Worm (Caenorhabditis elegans) whole organism, early embryonic: ENCODE results near the gene pgp-11.

Experiments used
- B0310.2 ChIP-seq: sonication (generic microtip); optimal IDR thresholded peaks from 2 replicates; lab custom pipeline; 2016; ENCODE audit warnings: mild to moderate bottlenecking, missing genetic modification characterization, missing compliant biosample characterization
- F13C5.2 ChIP-seq: sonication (generic microtip); optimal IDR thresholded peaks from 2 replicates; lab custom pipeline; 2017; ENCODE audit warnings: mild to moderate bottlenecking, missing genetic modification characterization, inconsistent platforms, missing compliant biosample characterization
- aly-1 ChIP-seq: sonication (generic microtip); optimal IDR thresholded peaks from 2 replicates; lab custom pipeline; 2016; ENCODE audit warnings: missing genetic modification characterization, missing compliant biosample characterization
- ama-1 ChIP-seq: fragments of 150-350 bp; optimal IDR thresholded peaks from 2 replicates; lab custom pipeline; 2014
- ceh-13 ChIP-seq: fragments of 200-800 bp; sonication (Bioruptor generic); optimal IDR thresholded peaks from 2 replicates; lab custom pipeline; 2018; ENCODE audit warnings: mild to moderate bottlenecking, missing genetic modification characterization, missing compliant biosample characterization
- ceh-36 ChIP-seq: sonication (generic microtip); optimal IDR thresholded peaks from 2 replicates; lab custom pipeline; 2016; ENCODE audit warnings: missing genetic modification characterization, inconsistent platforms, missing compliant biosample characterization
- ets-7 ChIP-seq: sonication (generic microtip); optimal IDR thresholded peaks from 2 replicates; lab custom pipeline; 2016; ENCODE audit warnings: missing genotype, missing genetic modification characterization, missing compliant biosample characterization
- flt-1 ChIP-seq: fragments of 200-800 bp; sonication (Bioruptor generic); IDR thresholded peaks from 2 replicates; pipeline ENCODE4 v1.3.6; 2022; ENCODE audit warnings: missing genetic modification characterization, missing compliant biosample characterization
- hmbx-1 ChIP-seq: sonication (generic microtip); optimal IDR thresholded peaks from 2 replicates; lab custom pipeline; 2016; ENCODE audit warnings: mild to moderate bottlenecking, missing genetic modification characterization, missing compliant biosample characterization
- hmg-4 ChIP-seq: fragments of 200-800 bp; sonication (Bioruptor generic); optimal IDR thresholded peaks from 2 replicates; lab custom pipeline; 2018; ENCODE audit warnings: mild to moderate bottlenecking, missing genetic modification characterization, missing compliant biosample characterization
- hnd-1 ChIP-seq: sonication (generic microtip); optimal IDR thresholded peaks from 2 replicates; lab custom pipeline; 2016; ENCODE audit warnings: missing genetic modification characterization, missing compliant biosample characterization
- pes-1 ChIP-seq: fragments of 200-800 bp; sonication (Bioruptor generic); IDR thresholded peaks from 2 replicates; pipeline ENCODE4 v1.3.6; 2022; ENCODE audit warnings: missing genetic modification reagents, missing genetic modification characterization, missing compliant biosample characterization
- scrt-1 ChIP-seq: fragments of 200-800 bp; sonication (Bioruptor generic); IDR thresholded peaks from 2 replicates; pipeline ENCODE4 v1.3.6; 2022; ENCODE audit warnings: missing genetic modification characterization, missing compliant biosample characterization
- sea-1 ChIP-seq: fragments of 200-800 bp; sonication (Bioruptor generic); conservative IDR thresholded peaks from 2 replicates; pipeline ENCODE4 v1.3.6; 2022; ENCODE audit warnings: missing genetic modification characterization, missing compliant biosample characterization
- tbx-11 ChIP-seq: fragments of 200-800 bp; sonication (Bioruptor generic); IDR thresholded peaks from 2 replicates; pipeline ENCODE4 v1.3.6; 2022; ENCODE audit warnings: missing genetic modification characterization, missing compliant biosample characterization
- tbx-37 ChIP-seq: fragments of 200-800 bp; sonication (Bioruptor generic); conservative IDR thresholded peaks from 2 replicates; pipeline ENCODE4 v1.3.6; 2022; ENCODE audit warnings: missing genetic modification reagents, missing genetic modification characterization, missing compliant biosample characterization
- tra-4 ChIP-seq: sonication (generic microtip); optimal IDR thresholded peaks from 2 replicates; lab custom pipeline; 2017; ENCODE audit warnings: missing genetic modification characterization, missing compliant biosample characterization

Gene pgp-11

ce11 chrII:8027663-8028062 lies 23.6 kb upstream of the pgp-11 start, which contains the start of gene swsn-7:
swsn-7 (minus strand) TSS chrII:8027763.
- TF ChIP-seq ets-7, result no peak
- no peak for TF ChIP-seq ama-1
- TF ChIP-seq tbx-11 (GFP tag; lab: Robert Waterston, UW), result no peak
- no peak for TF ChIP-seq ceh-13
- no peak for TF ChIP-seq hmbx-1 (tag; lab: Kevin White, UChicago)
- TF ChIP-seq tra-4 (tag; lab: Kevin White, UChicago), result no peak
- TF ChIP-seq ceh-36 (tag; lab: Kevin White, UChicago), result no peak
- TF ChIP-seq B0310.2, result no peak
- no peak for TF ChIP-seq hmg-4
- TF ChIP-seq pes-1 (GFP tag; lab: Robert Waterston, UW), result no peak

- TF ChIP-seq tra-4 (tag; lab: Kevin White, UChicago) (no peak), hnd-1 (tag; lab: Kevin White, UChicago) (no peak), aly-1 (no peak), ceh-36 (tag; lab: Kevin White, UChicago) (no peak), B0310.2 (no peak), ets-7 (no peak), scrt-1 (GFP tag; lab: Robert Waterston, UW) (no peak), hmg-4 (no peak)
Observed at ce11 chrII:8022461-8022860, 18.4 kb upstream of the pgp-11 start, which contains the start of gene hda-2. hda-2 (minus strand) TSS chrII:8022561.

- TF ChIP-seq F13C5.2 (tag; lab: Kevin White, UChicago) (no peak), ama-1 (no peak), tbx-37 (GFP tag; lab: Robert Waterston, UW) (no peak), hnd-1 (tag; lab: Kevin White, UChicago) (no peak), B0310.2 (no peak), sea-1 (no peak), pes-1 (GFP tag; lab: Robert Waterston, UW) (no peak), tra-4 (tag; lab: Kevin White, UChicago) (no peak), ceh-36 (tag; lab: Kevin White, UChicago) (no peak), scrt-1 (GFP tag; lab: Robert Waterston, UW) (no peak)
Observed at ce11 chrII:8020580-8021044, 16.6 kb upstream of the pgp-11 start.

- TF ChIP-seq hmbx-1 (tag; lab: Kevin White, UChicago), result no peak
- no peak for TF ChIP-seq aly-1
- TF ChIP-seq tbx-11 (GFP tag; lab: Robert Waterston, UW), result no peak
Observed at ce11 chrII:8017380-8017779, 13.3 kb upstream of the pgp-11 start, which contains the start of gene zyg-11. zyg-11 (plus strand) TSS chrII:8017680.

- TF ChIP-seq flt-1 (no peak), ceh-13 (no peak), aly-1 (no peak), ets-7 (no peak), ama-1 (no peak), tbx-11 (GFP tag; lab: Robert Waterston, UW) (no peak), sea-1 (no peak), ceh-36 (tag; lab: Kevin White, UChicago) (no peak), F13C5.2 (tag; lab: Kevin White, UChicago) (no peak), scrt-1 (GFP tag; lab: Robert Waterston, UW) (no peak)
Observed at ce11 chrII:8016761-8017160, 12.7 kb upstream of the pgp-11 start.

ce11 chrII:8016167-8016566 lies 12.1 kb upstream of the pgp-11 start:
- no peak for TF ChIP-seq tra-4 (tag; lab: Kevin White, UChicago)
- no peak for TF ChIP-seq ama-1
- no peak for TF ChIP-seq aly-1

ce11 chrII:8015483-8015938 lies 11.5 kb upstream of the pgp-11 start:
- no peak for TF ChIP-seq ets-7
- TF ChIP-seq ceh-13, result no peak
- TF ChIP-seq hmg-4, result no peak
- TF ChIP-seq tra-4 (tag; lab: Kevin White, UChicago), result no peak
- TF ChIP-seq hmbx-1 (tag; lab: Kevin White, UChicago), result no peak
- no peak for TF ChIP-seq tbx-11 (GFP tag; lab: Robert Waterston, UW)
- no peak for TF ChIP-seq B0310.2
- TF ChIP-seq sea-1, result no peak
- TF ChIP-seq F13C5.2 (tag; lab: Kevin White, UChicago), result no peak
- TF ChIP-seq scrt-1 (GFP tag; lab: Robert Waterston, UW), result no peak
- no peak for TF ChIP-seq aly-1
- TF ChIP-seq ama-1, result no peak
- TF ChIP-seq pes-1 (GFP tag; lab: Robert Waterston, UW), result no peak
- TF ChIP-seq hnd-1 (tag; lab: Kevin White, UChicago), result no peak
- no peak for TF ChIP-seq ceh-36 (tag; lab: Kevin White, UChicago)

ce11 chrII:8012071-8013031 lies 8.3 kb upstream of the pgp-11 start, which contains the start of gene DH11.2:
DH11.2 (plus strand) TSS chrII:8012816.
- TF ChIP-seq hmg-4 (no peak), ceh-36 (tag; lab: Kevin White, UChicago) (no peak), tbx-37 (GFP tag; lab: Robert Waterston, UW) (no peak), flt-1 (no peak), hnd-1 (tag; lab: Kevin White, UChicago) (no peak), ama-1 (no peak), ets-7 (no peak), aly-1 (no peak), B0310.2 (no peak), sea-1 (no peak), hmbx-1 (tag; lab: Kevin White, UChicago) (no peak), F13C5.2 (tag; lab: Kevin White, UChicago) (no peak), tra-4 (tag; lab: Kevin White, UChicago) (no peak), pes-1 (GFP tag; lab: Robert Waterston, UW) (no peak), ceh-13 (no peak), scrt-1 (GFP tag; lab: Robert Waterston, UW) (no peak), tbx-11 (GFP tag; lab: Robert Waterston, UW) (no peak)
